Fruit fly (Drosophila melanogaster) whole organism, pupa: ENCODE measurements around the gene Pvr.

Experiments used
- CG10348 ChIP-seq: fragments of 200-800 bp; sonication (Bioruptor generic); IDR thresholded peaks from 2 replicates; pipeline ENCODE4 v1.3.6; 2022; ENCODE audit warnings: missing biosample characterization, missing genetic modification characterization
- CG12605 ChIP-seq: fragments of 200-800 bp; sonication (Bioruptor generic); IDR thresholded peaks from 2 replicates; pipeline ENCODE4 v1.3.6; 2022; ENCODE audit warnings: missing biosample characterization, missing genetic modification characterization
- CG13204 ChIP-seq: fragments of 200-800 bp; sonication (Bioruptor generic); optimal IDR thresholded peaks from 2 replicates; lab custom pipeline; 2018; ENCODE audit warnings: missing biosample characterization, mild to moderate bottlenecking, missing genetic modification characterization, moderate library complexity
- CG15710 ChIP-seq: fragments of 200-800 bp; sonication (Bioruptor generic); optimal IDR thresholded peaks from 2 replicates; lab custom pipeline; 2018; ENCODE audit warnings: missing biosample characterization, mild to moderate bottlenecking, missing genetic modification characterization, moderate library complexity
- CG32121 ChIP-seq: fragments of 200-800 bp; sonication (Bioruptor generic); IDR thresholded peaks from 2 replicates; pipeline ENCODE4 v1.3.6; 2022; ENCODE audit warnings: missing biosample characterization, missing genetic modification characterization
- CG34367 ChIP-seq: fragments of 200-800 bp; sonication (Bioruptor generic); optimal IDR thresholded peaks from 2 replicates; lab custom pipeline; 2018; ENCODE audit warnings: missing biosample characterization, mild to moderate bottlenecking, missing genetic modification characterization
- CG4496 ChIP-seq: fragments of 200-800 bp; sonication (Bioruptor generic); IDR thresholded peaks from 3 replicates; pipeline ENCODE4 v1.3.6; 2022; ENCODE audit warnings: missing biosample characterization, missing genetic modification characterization
- CG8159 ChIP-seq: fragments of 200-800 bp; sonication (Bioruptor generic); optimal IDR thresholded peaks from 3 replicates; lab custom pipeline; 2018; ENCODE audit warnings: missing biosample characterization, mild to moderate bottlenecking, missing genetic modification characterization, moderate library complexity
- EcR ChIP-seq: fragments of 200-800 bp; sonication (Bioruptor generic); optimal IDR thresholded peaks from 3 replicates; lab custom pipeline; 2019; ENCODE audit warnings: missing biosample characterization, missing genetic modification characterization, mild to moderate bottlenecking, moderate library complexity, missing genetic modification reagents
- Ets98B ChIP-seq: fragments of 200-800 bp; sonication (Bioruptor generic); IDR thresholded peaks from 2 replicates; pipeline ENCODE4 v1.3.6; 2022; ENCODE audit warnings: missing biosample characterization, missing genetic modification characterization
- fd96Ca ChIP-seq: fragments of 200-800 bp; sonication (Bioruptor generic); IDR thresholded peaks from 3 replicates; pipeline ENCODE4 v1.3.6; 2022; ENCODE audit warnings: missing biosample characterization, missing genetic modification characterization
- gl ChIP-seq: fragments of 200-800 bp; sonication (Bioruptor generic); optimal IDR thresholded peaks from 2 replicates; lab custom pipeline; 2018; ENCODE audit warnings: missing biosample characterization, mild to moderate bottlenecking, missing genetic modification characterization
- rn ChIP-seq: fragments of 200-800 bp; sonication (Bioruptor generic); IDR thresholded peaks from 2 replicates; pipeline ENCODE4 v1.3.6; 2022; ENCODE audit warnings: missing biosample characterization, missing genetic modification characterization

dm6 chr2L:8198757-8199156 lies 40.9 kb downstream of the Pvr start, which contains the start of gene PGAP5:
- TF ChIP-seq CG4496 (GFP tag; lab: Robert Waterston, UW): no peak
- no peak for TF ChIP-seq CG12605 (GFP tag; lab: Robert Waterston, UW)
- no peak for TF ChIP-seq Ets98B (GFP tag; lab: Robert Waterston, UW)
- TF ChIP-seq CG34367 (tag; lab: Kevin White, UChicago): no peak
- no peak for TF ChIP-seq EcR
- TF ChIP-seq gl (tag; lab: Kevin White, UChicago): no peak
- no peak for TF ChIP-seq CG13204 (GFP tag; lab: Kevin White, UChicago)
- no peak for TF ChIP-seq rn
- TF ChIP-seq CG15710 (tag; lab: Kevin White, UChicago): no peak
- TF ChIP-seq CG8159 (tag; lab: Kevin White, UChicago): no peak
- TF ChIP-seq fd96Ca (GFP tag; lab: Robert Waterston, UW): no peak
- TF ChIP-seq CG10348: no peak
- no peak for TF ChIP-seq CG32121 (GFP tag; lab: Robert Waterston, UW)
